Fruit fly (Drosophila melanogaster) whole organism, embryonic: ENCODE results near the gene CG33286.

Experiments used
- ATbp ChIP-seq: fragments of 200-800 bp; sonication (Bioruptor generic); optimal IDR thresholded peaks from 2 replicates; lab custom pipeline; 2017; ENCODE audit warnings: missing biosample characterization, mild to moderate bottlenecking, missing genetic modification characterization, missing genetic modification reagents
- Atf6 ChIP-seq: fragments of 200-800 bp; sonication (Bioruptor generic); IDR thresholded peaks from 2 replicates; pipeline ENCODE4 v1.3.6; 2022; ENCODE audit warnings: missing biosample characterization, missing genetic modification characterization
- CG11695 ChIP-seq: fragments of 200-800 bp; sonication (Bioruptor generic); IDR thresholded peaks from 3 replicates; pipeline ENCODE4 v1.3.6; 2022; ENCODE audit warnings: missing biosample characterization, missing genetic modification characterization
- CG12659 ChIP-seq: fragments of 200-800 bp; sonication (Bioruptor generic); optimal IDR thresholded peaks from 3 replicates; lab custom pipeline; 2017; ENCODE audit warnings: mild to moderate bottlenecking, missing biosample characterization, missing genetic modification reagents, missing genetic modification characterization
- CG12942 ChIP-seq: fragments of 200-800 bp; sonication (Bioruptor generic); optimal IDR thresholded peaks from 3 replicates; lab custom pipeline; 2016; ENCODE audit warnings: missing biosample characterization, missing genetic modification characterization
- CG13775 ChIP-seq: fragments of 200-800 bp; sonication (Bioruptor generic); optimal IDR thresholded peaks from 3 replicates; lab custom pipeline; 2017; ENCODE audit warnings: missing biosample characterization, mild to moderate bottlenecking, missing genetic modification characterization
- CG14441 ChIP-seq: fragments of 200-800 bp; sonication (Bioruptor generic); IDR thresholded peaks from 2 replicates; pipeline ENCODE4 v1.3.6; 2022; ENCODE audit warnings: missing biosample characterization, missing genetic modification characterization
- CG15269 ChIP-seq: fragments of 200-800 bp; sonication (Bioruptor generic); optimal IDR thresholded peaks from 2 replicates; lab custom pipeline; 2018; ENCODE audit warnings: missing biosample characterization, mild to moderate bottlenecking, missing genetic modification characterization, moderate library complexity
- CG17802 ChIP-seq: fragments of 200-800 bp; sonication (Bioruptor generic); optimal IDR thresholded peaks from 2 replicates; lab custom pipeline; 2018; ENCODE audit warnings: missing biosample characterization, mild to moderate bottlenecking, missing genetic modification characterization, moderate library complexity
- CG1832 ChIP-seq: fragments of 200-800 bp; sonication (Bioruptor generic); optimal IDR thresholded peaks from 2 replicates; lab custom pipeline; 2017; ENCODE audit warnings: missing biosample characterization, mild to moderate bottlenecking, missing genetic modification characterization, inconsistent platforms
- CG2678 ChIP-seq: fragments of 200-800 bp; sonication (Bioruptor generic); optimal IDR thresholded peaks from 3 replicates; lab custom pipeline; 2019; ENCODE audit warnings: missing biosample characterization, mild to moderate bottlenecking, missing genetic modification characterization, moderate library complexity
- CG33213 ChIP-seq: fragments of 200-800 bp; sonication (Bioruptor generic); optimal IDR thresholded peaks from 3 replicates; lab custom pipeline; 2016; ENCODE audit warnings: missing biosample characterization, missing genetic modification characterization
- CG3407 ChIP-seq: fragments of 200-800 bp; sonication (Bioruptor generic); optimal IDR thresholded peaks from 2 replicates; lab custom pipeline; 2018; ENCODE audit warnings: missing biosample characterization, mild to moderate bottlenecking, missing genetic modification characterization
- CG3847 ChIP-seq: fragments of 200-800 bp; sonication (Bioruptor generic); IDR thresholded peaks from 2 replicates; pipeline ENCODE4 v1.3.6; 2022; ENCODE audit warnings: missing biosample characterization, missing genetic modification characterization
- CG7357 ChIP-seq: fragments of 200-800 bp; sonication (Bioruptor generic); IDR thresholded peaks from 3 replicates; pipeline ENCODE4 v1.3.6; 2022; ENCODE audit warnings: missing biosample characterization, missing genetic modification characterization
- CG7839 ChIP-seq: fragments of 200-800 bp; sonication (Bioruptor generic); optimal IDR thresholded peaks from 3 replicates; lab custom pipeline; 2018; ENCODE audit warnings: missing biosample characterization, mild to moderate bottlenecking, missing genetic modification characterization, moderate library complexity
- CG8478 ChIP-seq: fragments of >200 bp; optimal IDR thresholded peaks from 2 replicates; lab custom pipeline; 2018
- CG9215 ChIP-seq: fragments of 200-800 bp; sonication (Bioruptor generic); IDR thresholded peaks from 2 replicates; pipeline ENCODE4 v1.3.6; 2022; ENCODE audit warnings: missing biosample characterization, missing genetic modification characterization
- CG9727 ChIP-seq: fragments of 200-800 bp; sonication (Bioruptor generic); optimal IDR thresholded peaks from 3 replicates; lab custom pipeline; 2017; ENCODE audit warnings: missing biosample characterization, mild to moderate bottlenecking, missing genetic modification characterization
- Deaf1 ChIP-seq: fragments of 200-800 bp; optimal IDR thresholded peaks from 3 replicates; lab custom pipeline; 2019; ENCODE audit warnings: missing biosample characterization, mild to moderate bottlenecking, missing genetic modification characterization, moderate library complexity
- Elba2 ChIP-seq: fragments of 200-800 bp; sonication (Bioruptor generic); optimal IDR thresholded peaks from 3 replicates; lab custom pipeline; 2016; ENCODE audit warnings: missing biosample characterization, missing genetic modification characterization
- Hey ChIP-seq: fragments of 200-800 bp; sonication (Bioruptor generic); optimal IDR thresholded peaks from 3 replicates; lab custom pipeline; 2018; ENCODE audit warnings: missing biosample characterization, mild to moderate bottlenecking, missing genetic modification characterization
- Mes4 ChIP-seq: fragments of 200-800 bp; sonication (Bioruptor generic); optimal IDR thresholded peaks from 2 replicates; lab custom pipeline; 2016; ENCODE audit warnings: missing biosample characterization, missing genetic modification characterization
- PHDP ChIP-seq: fragments of 200-800 bp; sonication (Bioruptor generic); optimal IDR thresholded peaks from 3 replicates; lab custom pipeline; 2018; ENCODE audit warnings: missing biosample characterization, mild to moderate bottlenecking, missing genetic modification characterization, moderate library complexity
- Ptx1 ChIP-seq: fragments of 200-800 bp; sonication (Bioruptor generic); IDR thresholded peaks from 2 replicates; pipeline ENCODE4 v1.3.6; 2022; ENCODE audit warnings: missing biosample characterization, missing genetic modification characterization
- Rfx ChIP-seq: fragments of 200-800 bp; sonication (Bioruptor generic); IDR thresholded peaks from 2 replicates; pipeline ENCODE4 v1.3.6; 2022; ENCODE audit warnings: missing biosample characterization, missing genetic modification characterization
- Sox102F ChIP-seq: fragments of 200-800 bp; sonication (Bioruptor generic); optimal IDR thresholded peaks from 2 replicates; lab custom pipeline; 2018; ENCODE audit warnings: missing biosample characterization, mild to moderate bottlenecking, missing genetic modification characterization, moderate library complexity
- Trl ChIP-seq, 3 experiments: fragments of >200 bp in 2 of 3; fragments of 200-800 bp in 1 of 3; sonication (Bioruptor generic) in 1 of 3; optimal IDR thresholded peaks; 2 replicates in 1 of 3; 3 replicates in 2 of 3; lab custom pipeline; 2016 to 2017; ENCODE audit warnings: missing biosample characterization in 1 of 3, missing genetic modification characterization in 1 of 3
- al ChIP-seq: fragments of 200-800 bp; sonication (Bioruptor generic); IDR thresholded peaks from 2 replicates; pipeline ENCODE4 v1.3.6; 2022; ENCODE audit warnings: missing biosample characterization, missing genetic modification characterization
- cg ChIP-seq: fragments of 200-800 bp; sonication (Bioruptor generic); optimal IDR thresholded peaks from 3 replicates; lab custom pipeline; 2019; ENCODE audit warnings: missing biosample characterization, mild to moderate bottlenecking, missing genetic modification characterization, moderate library complexity
- chinmo ChIP-seq: fragments of 200-800 bp; sonication (Bioruptor generic); IDR thresholded peaks from 4 replicates; pipeline ENCODE4 v1.3.6; 2022; ENCODE audit warnings: missing biosample characterization, missing genetic modification characterization; ENCODE audit not compliant: partially characterized antibody
- ci ChIP-seq: fragments of 200-800 bp; sonication (Bioruptor generic); IDR thresholded peaks from 3 replicates; pipeline ENCODE4 v1.3.6; 2022; ENCODE audit warnings: missing biosample characterization, missing genetic modification characterization
- corto ChIP-seq: fragments of 200-800 bp; sonication (Bioruptor generic); optimal IDR thresholded peaks from 2 replicates; lab custom pipeline; 2016; ENCODE audit warnings: missing biosample characterization, mild to moderate bottlenecking, missing genetic modification characterization, moderate library complexity
- dpn ChIP-seq, 2 experiments: fragments of 200-800 bp; sonication (Bioruptor generic); optimal IDR thresholded peaks; 3 replicates each; lab custom pipeline; 2016; ENCODE audit warnings: missing biosample characterization in 2 of 2, missing genetic modification characterization in 2 of 2
- en ChIP-seq: fragments of 200-800 bp; sonication (Bioruptor generic); optimal IDR thresholded peaks from 2 replicates; lab custom pipeline; 2016; ENCODE audit warnings: missing biosample characterization, missing genetic modification characterization
- exex ChIP-seq: fragments of 200-800 bp; sonication (Bioruptor generic); optimal IDR thresholded peaks from 4 replicates; lab custom pipeline; 2018; ENCODE audit warnings: missing biosample characterization, mild to moderate bottlenecking, missing genetic modification characterization, moderate library complexity
- ftz-f1 ChIP-seq: fragments of 200-800 bp; sonication (Bioruptor generic); optimal IDR thresholded peaks from 2 replicates; lab custom pipeline; 2016; ENCODE audit warnings: missing biosample characterization, missing genetic modification characterization
- gcm2 ChIP-seq: fragments of 200-800 bp; sonication (Bioruptor generic); optimal IDR thresholded peaks from 2 replicates; lab custom pipeline; 2016; ENCODE audit warnings: missing biosample characterization, missing genetic modification characterization
- lmd ChIP-seq: fragments of 200-800 bp; sonication (Bioruptor generic); IDR thresholded peaks from 2 replicates; pipeline ENCODE4 v1.3.6; 2022; ENCODE audit warnings: missing biosample characterization, missing genetic modification characterization
- nerfin-1 ChIP-seq: fragments of 200-800 bp; sonication (Bioruptor generic); optimal IDR thresholded peaks from 3 replicates; lab custom pipeline; 2019; ENCODE audit warnings: missing biosample characterization, mild to moderate bottlenecking, missing genetic modification characterization, moderate library complexity
- nerfin-2 ChIP-seq: fragments of 200-800 bp; sonication (Bioruptor generic); IDR thresholded peaks from 2 replicates; pipeline ENCODE4 v1.3.6; 2022; ENCODE audit warnings: missing biosample characterization, missing genetic modification characterization; ENCODE audit not compliant: partially characterized antibody
- pb ChIP-seq: fragments of 200-800 bp; sonication (Bioruptor generic); optimal IDR thresholded peaks from 3 replicates; lab custom pipeline; 2016; ENCODE audit warnings: missing biosample characterization, missing genetic modification characterization
- phol ChIP-seq: fragments of 200-800 bp; sonication (Bioruptor generic); optimal IDR thresholded peaks from 3 replicates; lab custom pipeline; 2018; ENCODE audit warnings: missing biosample characterization, mild to moderate bottlenecking, missing genetic modification characterization, moderate library complexity
- pnt ChIP-seq: fragments of 200-800 bp; sonication (Bioruptor generic); optimal IDR thresholded peaks from 3 replicates; lab custom pipeline; 2016; ENCODE audit warnings: missing biosample characterization, missing genetic modification characterization
- ranshi ChIP-seq: fragments of 200-800 bp; sonication (Bioruptor generic); IDR thresholded peaks from 2 replicates; pipeline ENCODE4 v1.3.6; 2022; ENCODE audit warnings: missing biosample characterization, missing genetic modification characterization
- sd ChIP-seq: fragments of 200-800 bp; sonication (Bioruptor generic); optimal IDR thresholded peaks from 3 replicates; lab custom pipeline; 2018; ENCODE audit warnings: missing biosample characterization, mild to moderate bottlenecking, missing genetic modification characterization, moderate library complexity
- tin ChIP-seq: fragments of 200-800 bp; sonication (Bioruptor generic); optimal IDR thresholded peaks from 3 replicates; lab custom pipeline; 2016; ENCODE audit warnings: missing biosample characterization, missing genetic modification characterization
- unc-4 ChIP-seq: fragments of 200-800 bp; sonication (Bioruptor generic); IDR thresholded peaks from 2 replicates; pipeline ENCODE4 v1.3.6; 2022; ENCODE audit warnings: missing biosample characterization, missing genetic modification characterization; ENCODE audit not compliant: partially characterized antibody

The CG33286 gene

dm6 chr3L:21010846-21011607 is 36.5 kb upstream of the CG33286 start (continued):
- TF ChIP-seq phol (tag; lab: Kevin White, UChicago) (peak; percentile 30), CG2678 (tag; lab: Kevin White, UChicago) (peak; percentile 60), corto (no peak), ATbp (GFP tag; lab: Kevin White, UChicago) (no peak), lmd (GFP tag; lab: Robert Waterston, UW) (peak; percentile 33; the same call in 1 of the 2 replicates), pnt (GFP tag; lab: Kevin White, UChicago) (no peak), ftz-f1 (GFP tag; lab: Kevin White, UChicago) (peak; percentile 90), exex (peak; percentile 60), CG3847 (GFP tag; lab: Robert Waterston, UW) (no peak), Deaf1 (tag; lab: Kevin White, UChicago) (peak; percentile 32), CG7357 (GFP tag; lab: Robert Waterston, UW) (0 out of 3 replicates have a peak, but pooled peaks have one; percentile 20), Ptx1 (GFP tag; lab: Robert Waterston, UW) (0 out of 2 replicates have a peak, but pooled peaks have one; percentile 26), CG17802 (tag; lab: Kevin White, UChicago) (no peak), al (GFP tag; lab: Robert Waterston, UW) (no peak), unc-4 (GFP tag; lab: Robert Waterston, UW) (no peak), dpn (GFP tag; optimal IDR thresholded peaks at IDR 0.05; lab: Kevin White, UChicago) (peak in 1 of 2 experiments; percentile 5), en (GFP tag; lab: Kevin White, UChicago) (no peak), cg (peak; percentile 55), tin (GFP tag; lab: Kevin White, UChicago) (peak; percentile 4), Mes4 (GFP tag; lab: Kevin White, UChicago) (no peak), CG9727 (peak; percentile 59), PHDP (tag; lab: Kevin White, UChicago) (peak; percentile 33), gcm2 (no peak), nerfin-2 (GFP tag; lab: Robert Waterston, UW) (no peak), CG9215 (peak; percentile 47), CG15269 (tag; lab: Kevin White, UChicago) (peak; percentile 25), Sox102F (GFP tag; lab: Kevin White, UChicago) (peak; percentile 49), CG1832 (peak; percentile 88), CG12942 (no peak), Trl (optimal IDR thresholded peaks at IDR 0.05; lab: Kevin White, UChicago) (peak; percentile 88), Trl (GFP tag; optimal IDR thresholded peaks at IDR 0.05; lab: Kevin White, UChicago) (peak; percentile 12), CG11695 (GFP tag; lab: Robert Waterston, UW) (0 out of 3 replicates have a peak, but pooled peaks have one; percentile 29), CG7839 (peak; percentile 55), Rfx (GFP tag; lab: Robert Waterston, UW) (0 out of 2 replicates have a peak, but pooled peaks have one; percentile 12), ranshi (GFP tag; lab: Robert Waterston, UW) (peak; percentile 13; the same call in 1 of the 2 replicates), ci (0 out of 3 replicates have a peak, but pooled peaks have one; percentile 62), Elba2 (peak; percentile 68), CG8478 (lab: Kevin White, UChicago) (peak; percentile 16), nerfin-1 (tag; lab: Kevin White, UChicago) (peak; percentile 45), sd (peak; percentile 44), CG12659 (GFP tag; lab: Kevin White, UChicago) (peak; percentile 18), chinmo (GFP tag; lab: Robert Waterston, UW) (0 out of 4 replicates have a peak, but pooled peaks have one; percentile 33), pb (GFP tag; lab: Kevin White, UChicago) (peak; percentile 16), CG14441 (GFP tag; lab: Robert Waterston, UW) (no peak), CG33213 (GFP tag; lab: Kevin White, UChicago) (no peak), CG3407 (GFP tag; lab: Kevin White, UChicago) (no peak), Hey (tag; lab: Kevin White, UChicago) (peak; percentile 19), CG13775 (GFP tag; lab: Kevin White, UChicago) (peak; percentile 19), Atf6 (peak; percentile 57)
